Worm (Caenorhabditis elegans): ENCODE data around the gene srlf-23.

The srlf-23 gene

DNA sequence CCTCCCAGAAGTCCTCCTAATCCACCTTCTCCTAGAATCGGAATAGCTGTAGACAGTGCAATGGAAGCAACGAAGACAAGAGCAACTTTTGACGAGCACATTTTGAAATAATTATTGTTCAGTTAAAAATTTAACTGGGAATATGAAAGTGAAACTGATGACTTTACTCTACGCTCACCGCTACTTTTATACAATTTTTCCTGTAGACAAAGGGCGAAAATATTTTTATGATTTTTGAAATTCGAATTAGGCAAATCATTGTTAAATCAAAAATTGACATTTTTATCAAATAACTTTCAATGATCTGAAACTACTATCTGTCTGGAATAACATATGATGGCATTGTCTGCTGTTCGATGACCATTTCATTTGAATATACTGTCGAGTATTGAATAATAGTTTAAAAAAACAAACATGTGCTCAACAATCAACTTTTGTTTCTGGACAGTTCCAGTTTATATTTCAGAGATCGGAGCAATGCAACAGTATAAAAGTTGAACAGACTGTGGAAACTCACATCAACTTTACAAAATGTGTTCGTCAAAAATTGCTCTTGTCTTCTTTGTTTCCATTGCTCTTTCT is at the start of gene srlf-23, which contains the start of gene srlf-20:
Gene srlf-23 (minus strand): TSS at position 101 of the 582 bp plus-strand sequence.
Gene srlf-20 (plus strand): TSS at position 532 of the 582 bp plus-strand sequence.
- TF ChIP-seq atf-7 (tag; optimal IDR thresholded peaks at IDR 0.05), result no peak
- no peak for TF ChIP-seq snpc-3.4 (tag; optimal IDR thresholded peaks at IDR 0.05)
- no peak for TF ChIP-seq repo-1 (tag; optimal IDR thresholded peaks at IDR 0.05)
- no peak for TF ChIP-seq tbp1 (GFP tag; optimal IDR thresholded peaks at IDR 0.05)
- TF ChIP-seq Y56A3A.18 (GFP tag; IDR thresholded peaks at IDR 0.05), result no peak
- TF ChIP-seq sea-2 (GFP tag; IDR thresholded peaks at IDR 0.05), result no peak
- no peak for TF ChIP-seq hlh-12 (tag; optimal IDR thresholded peaks at IDR 0.05)
- no peak for TF ChIP-seq mes-4 (tag; optimal IDR thresholded peaks at IDR 0.05)
- TF ChIP-seq akir-1 (GFP tag; optimal IDR thresholded peaks at IDR 0.05), result no peak
- no peak for TF ChIP-seq D2030.7 (GFP tag; IDR thresholded peaks at IDR 0.05)
- no peak for TF ChIP-seq madf-3 (GFP tag; IDR thresholded peaks at IDR 0.05)
- TF ChIP-seq ceh-91 (GFP tag; IDR thresholded peaks at IDR 0.05), result no peak
- no peak for TF ChIP-seq gei-17 (GFP tag; optimal IDR thresholded peaks at IDR 0.05)
- no peak for TF ChIP-seq B0261.1 (tag; optimal IDR thresholded peaks at IDR 0.05)
- TF ChIP-seq nfyb-1 (GFP tag; IDR thresholded peaks at IDR 0.05), result no peak
- TF ChIP-seq rec-8 (tag; optimal IDR thresholded peaks at IDR 0.05), result no peak

DNA sequence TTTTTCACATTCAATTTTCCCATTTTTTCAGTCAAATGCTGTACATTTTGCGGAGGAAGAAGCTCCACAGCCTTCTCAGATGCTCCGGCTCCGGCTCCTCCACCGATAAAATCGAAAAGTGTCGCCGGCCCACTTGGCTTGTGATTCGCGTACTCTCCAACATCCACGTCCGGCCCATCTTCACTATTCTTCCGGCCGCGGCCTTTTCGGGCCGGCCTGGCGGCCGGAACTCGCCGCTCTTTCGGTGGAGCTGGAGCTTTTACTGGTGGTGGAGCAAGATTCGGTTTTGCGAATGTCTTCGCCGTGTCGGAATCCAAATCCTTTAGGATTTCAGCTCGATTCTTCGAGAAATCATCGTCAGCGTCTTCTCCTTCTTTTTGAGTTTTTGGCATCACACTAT is 49.2 kb upstream of the srlf-23 start:
- TF ChIP-seq egrh-3 (GFP tag; IDR thresholded peaks at IDR 0.05) (peak; percentile 69; the same call in 1 of the 2 replicates), nfya-2 (GFP tag; IDR thresholded peaks at IDR 0.05) (no peak), pha-4 (tag; optimal IDR thresholded peaks at IDR 0.05) (no peak), K11D2.4 (GFP tag; IDR thresholded peaks at IDR 0.05) (no peak), rcor-1 (GFP tag; IDR thresholded peaks at IDR 0.05) (no peak), zfh-2 (GFP tag; conservative IDR thresholded peaks at IDR 0.05) (peak; percentile 91), F23B12.7 (tag; optimal IDR thresholded peaks at IDR 0.05; ENCODE audit: insufficient read depth) (no peak), hmg-1.2 (GFP tag; IDR thresholded peaks at IDR 0.05) (no peak), madf-8 (GFP tag; conservative IDR thresholded peaks at IDR 0.05) (0 out of 2 replicates have a peak, but pooled peaks have one; percentile 11)

DNA sequence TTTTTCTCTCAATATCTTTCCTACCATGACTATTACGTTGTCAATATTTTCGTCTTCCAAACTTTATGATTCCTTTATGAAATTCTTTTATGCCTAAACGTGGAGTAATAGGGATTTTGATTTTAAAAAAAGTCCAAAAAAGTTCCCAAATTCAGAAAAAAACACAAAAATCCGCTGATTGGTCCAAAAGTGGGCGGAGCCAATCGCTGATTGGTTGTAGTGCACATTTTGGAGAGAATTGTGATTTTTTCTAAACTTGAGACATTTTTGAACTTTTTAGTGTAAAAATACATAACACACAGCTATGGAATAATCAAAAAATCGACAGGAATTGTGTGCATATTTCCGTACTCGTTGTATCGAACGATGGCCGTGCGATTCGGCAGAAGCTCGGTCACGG is 46.0 kb upstream of the srlf-23 start:
- peak; percentile 48; the same call in 1 of the 2 replicates for TF ChIP-seq nfyb-1 (GFP tag; IDR thresholded peaks at IDR 0.05)
- no peak for TF ChIP-seq chd-7 (tag; optimal IDR thresholded peaks at IDR 0.05)
- no peak for TF ChIP-seq ceh-40 (GFP tag; IDR thresholded peaks at IDR 0.05)
- TF ChIP-seq mxl-1 (tag; optimal IDR thresholded peaks at IDR 0.05), result no peak
- TF ChIP-seq B0261.1 (tag; optimal IDR thresholded peaks at IDR 0.05), result no peak
- no peak for TF ChIP-seq K11D2.4 (GFP tag; IDR thresholded peaks at IDR 0.05)

DNA sequence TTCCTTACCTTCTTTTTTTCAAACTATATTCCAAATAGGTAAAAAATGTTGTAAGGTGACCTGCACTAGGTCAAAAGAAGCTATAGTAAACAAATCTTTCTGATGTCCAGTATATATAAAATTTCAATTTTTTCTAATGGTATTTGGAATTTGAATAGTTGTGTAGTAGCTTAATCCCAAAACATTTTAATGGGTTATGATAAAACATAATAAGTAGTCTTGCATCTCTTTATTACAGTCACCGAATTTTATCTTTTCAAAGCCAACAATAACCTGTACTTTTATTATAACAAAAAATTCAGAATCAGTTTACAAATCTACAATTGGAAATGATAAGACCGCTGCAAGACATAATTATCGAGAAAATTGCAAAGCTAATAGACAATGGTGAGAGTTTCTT is 24.2 kb upstream of the srlf-23 start, which contains the start of gene H24K24.2:
Gene H24K24.2 (plus strand): TSS at position 301 of the 400 bp plus-strand sequence.
- no peak for TF ChIP-seq nhr-27 (tag; optimal IDR thresholded peaks at IDR 0.05)
- TF ChIP-seq rpc-1 (optimal IDR thresholded peaks at IDR 0.05), result no peak
- no peak for TF ChIP-seq rpc-1 (tag; optimal IDR thresholded peaks at IDR 0.05)
- no peak for TF ChIP-seq ceh-27 (GFP tag; optimal IDR thresholded peaks at IDR 0.05)
- TF ChIP-seq lsl-1 (GFP tag; optimal IDR thresholded peaks at IDR 0.05), result no peak
- TF ChIP-seq F57C9.4 (tag; optimal IDR thresholded peaks at IDR 0.05), result no peak
- TF ChIP-seq F10E7.11 (tag; optimal IDR thresholded peaks at IDR 0.05), result no peak
- TF ChIP-seq ceh-100 (GFP tag; IDR thresholded peaks at IDR 0.05), result no peak
- no peak for TF ChIP-seq K12H6.12 (tag; optimal IDR thresholded peaks at IDR 0.05)
- no peak for TF ChIP-seq atf-7 (tag; optimal IDR thresholded peaks at IDR 0.05)
- no peak for TF ChIP-seq madf-10 (tag; optimal IDR thresholded peaks at IDR 0.05)
- TF ChIP-seq lag-1 (GFP tag; IDR thresholded peaks at IDR 0.05), result no peak
- TF ChIP-seq nfya-1 (tag; optimal IDR thresholded peaks at IDR 0.05; ENCODE audit: borderline replicate concordance, insufficient read depth), result no peak
- no peak for TF ChIP-seq ztf-25 (GFP tag; IDR thresholded peaks at IDR 0.05)
- no peak for TF ChIP-seq ama-1 (optimal IDR thresholded peaks at IDR 0.05)
- no peak for TF ChIP-seq ama-1 (GFP tag; optimal IDR thresholded peaks at IDR 0.05)
